Worm (Caenorhabditis elegans) whole organism, L1 larva: Measurements from ENCODE around the gene crn-2.

Source experiments
- blmp-1 ChIP-seq: fragments of 150-350 bp; optimal IDR thresholded peaks from 2 replicates; lab custom pipeline; 2014; ENCODE audit warnings: missing biosample characterization, missing genetic modification characterization
- jun-1 ChIP-seq: fragments of 150-350 bp; optimal IDR thresholded peaks from 2 replicates; lab custom pipeline; 2014; ENCODE audit warnings: missing biosample characterization, missing genetic modification reagents, missing genetic modification characterization
- lin-15B ChIP-seq: fragments of 150-350 bp; sonication (generic microtip); optimal IDR thresholded peaks from 3 replicates; lab custom pipeline; 2014; ENCODE audit warnings: missing biosample characterization, missing genetic modification characterization
- skn-1 ChIP-seq: fragments of 150-350 bp; optimal IDR thresholded peaks from 2 replicates; lab custom pipeline; 2014; ENCODE audit warnings: missing biosample characterization, missing genetic modification characterization
- sox-4 ChIP-seq: sonication (generic microtip); optimal IDR thresholded peaks from 2 replicates; lab custom pipeline; 2016; ENCODE audit warnings: missing genetic modification characterization, missing compliant biosample characterization
- tbx-2 ChIP-seq: sonication (generic microtip); optimal IDR thresholded peaks from 2 replicates; lab custom pipeline; 2016; ENCODE audit warnings: missing genetic modification characterization, missing compliant biosample characterization

ce11 chrV:5628014-5628413, 33.6 kb downstream of the crn-2 start:
- TF ChIP-seq tbx-2 (tag; lab: Kevin White, UChicago) (no peak), lin-15B (no peak), skn-1 (tag; lab: Kevin White, UChicago) (no peak), sox-4 (tag; lab: Kevin White, UChicago) (no peak), jun-1 (tag; lab: Kevin White, UChicago) (no peak), blmp-1 (tag; lab: Kevin White, UChicago) (no peak)
